Fruit fly (Drosophila melanogaster): Measurements from ENCODE around the gene CG15564.

DNA sequence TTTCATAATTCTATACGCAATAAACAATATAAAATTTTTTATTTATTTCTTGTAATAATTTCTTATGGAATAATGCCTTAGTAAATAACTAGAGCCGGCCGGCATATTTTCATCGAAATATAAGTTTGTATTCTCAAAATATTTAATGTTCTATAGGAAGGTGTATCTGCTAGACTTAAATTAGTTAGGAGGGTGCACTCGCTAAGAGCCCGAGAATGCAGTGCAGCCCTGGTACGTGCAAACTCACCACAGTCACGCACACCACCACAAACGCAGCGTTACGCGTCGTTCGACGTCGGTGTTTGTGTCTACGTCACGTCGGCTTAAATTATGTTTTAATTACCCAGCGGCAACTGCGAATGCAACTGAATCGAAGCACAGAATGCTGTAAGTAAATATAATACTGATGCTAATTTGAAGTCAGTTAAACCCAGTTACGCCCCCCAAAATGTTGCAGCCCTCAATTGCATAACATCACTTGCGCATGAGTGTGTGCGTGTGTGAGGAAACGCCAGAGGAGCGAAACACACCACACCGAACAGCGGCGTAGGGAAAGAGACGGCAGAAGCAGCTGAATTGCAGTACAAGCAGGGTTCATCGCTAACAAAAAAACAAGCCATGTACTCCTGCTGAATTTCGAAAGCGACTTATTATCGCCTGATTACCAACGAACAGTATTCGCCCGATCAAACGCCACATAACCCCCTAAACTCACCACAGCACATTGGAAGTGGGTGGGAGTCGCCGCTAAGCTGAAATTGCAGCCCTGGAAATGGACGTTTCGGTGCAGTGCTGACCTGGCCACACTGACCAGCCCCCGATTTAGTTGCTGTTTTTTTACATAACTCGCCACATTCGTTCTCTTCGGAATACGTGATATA, 14.5 kb downstream of the CG15564 start, which contains the start of gene CG12054:
- TF ChIP-seq pad (GFP tag; optimal IDR thresholded peaks at IDR 0.05), result no peak
- TF ChIP-seq kay (GFP tag; ENCODE audit: borderline replicate concordance), result no peak
- no peak for TF ChIP-seq cnc (optimal IDR thresholded peaks at IDR 0.05)
- no peak for TF ChIP-seq toe (GFP tag; optimal IDR thresholded peaks at IDR 0.05)
- TF ChIP-seq bab1 (GFP tag; optimal IDR thresholded peaks at IDR 0.05), result peak; percentile 3

Measured in whole organism, adult.